Fruit fly (Drosophila melanogaster) whole organism, adult: Measurements from ENCODE around the gene Proc-R.

ENCODE experiments used
- CG11617 ChIP-seq: fragments of 200-800 bp; sonication (Bioruptor generic); optimal IDR thresholded peaks from 2 replicates; lab custom pipeline; 2017; ENCODE audit warnings: mild to moderate bottlenecking, missing biosample characterization, missing genetic modification reagents, missing genetic modification characterization
- CG12768 ChIP-seq: fragments of 200-800 bp; sonication (Bioruptor generic); optimal IDR thresholded peaks from 2 replicates; lab custom pipeline; 2017; ENCODE audit warnings: missing biosample characterization, missing genetic modification characterization, mild to moderate bottlenecking, moderate library complexity, missing genetic modification reagents
- CG14711 ChIP-seq: fragments of 200-800 bp; sonication (Bioruptor generic); optimal IDR thresholded peaks from 2 replicates; lab custom pipeline; 2018; ENCODE audit warnings: missing biosample characterization, mild to moderate bottlenecking, missing genetic modification characterization, moderate library complexity
- CG1620 ChIP-seq: fragments of 200-800 bp; sonication (Bioruptor generic); optimal IDR thresholded peaks from 2 replicates; lab custom pipeline; 2016; ENCODE audit warnings: missing biosample characterization, missing genetic modification characterization
- CG33017 ChIP-seq: fragments of 200-800 bp; sonication (Bioruptor generic); optimal IDR thresholded peaks from 2 replicates; lab custom pipeline; 2018; ENCODE audit warnings: missing biosample characterization, mild to moderate bottlenecking, missing genetic modification characterization, moderate library complexity
- CG5204 ChIP-seq: fragments of 200-800 bp; sonication (Bioruptor generic); optimal IDR thresholded peaks from 2 replicates; lab custom pipeline; 2016; ENCODE audit warnings: missing biosample characterization, missing genetic modification characterization
- CG7045 ChIP-seq: fragments of 200-800 bp; sonication (Bioruptor generic); optimal IDR thresholded peaks from 2 replicates; lab custom pipeline; 2017; ENCODE audit warnings: missing biosample characterization, mild to moderate bottlenecking, missing genetic modification characterization
- CG7101 ChIP-seq: fragments of 200-800 bp; sonication (Bioruptor generic); optimal IDR thresholded peaks from 2 replicates; lab custom pipeline; 2018; ENCODE audit warnings: missing biosample characterization, mild to moderate bottlenecking, missing genetic modification characterization, moderate library complexity
- Clk ChIP-seq: fragments of 200-800 bp; sonication (Bioruptor generic); optimal IDR thresholded peaks from 2 replicates; lab custom pipeline; 2017; ENCODE audit warnings: missing biosample characterization, missing genetic modification characterization
- Crg-1 ChIP-seq: fragments of 200-800 bp; sonication (Bioruptor generic); optimal IDR thresholded peaks from 2 replicates; lab custom pipeline; 2016; ENCODE audit warnings: missing biosample characterization, missing genetic modification characterization
- Hr96 ChIP-seq: fragments of 200-800 bp; sonication (Bioruptor generic); optimal IDR thresholded peaks from 2 replicates; lab custom pipeline; 2016; ENCODE audit warnings: missing biosample characterization, missing genetic modification characterization
- Mnt ChIP-seq: fragments of 200-800 bp; sonication (Bioruptor generic); optimal IDR thresholded peaks from 2 replicates; lab custom pipeline; 2016; ENCODE audit warnings: missing biosample characterization, mild to moderate bottlenecking, missing genetic modification characterization
- bab1 ChIP-seq: fragments of 200-800 bp; sonication (Bioruptor generic); optimal IDR thresholded peaks from 3 replicates; lab custom pipeline; 2019; ENCODE audit warnings: missing biosample characterization, mild to moderate bottlenecking, missing genetic modification characterization, moderate library complexity
- cic ChIP-seq: fragments of 200-800 bp; sonication (Bioruptor generic); optimal IDR thresholded peaks from 2 replicates; lab custom pipeline; 2017; ENCODE audit warnings: missing biosample characterization, mild to moderate bottlenecking, missing genetic modification characterization, moderate library complexity
- cnc ChIP-seq, 2 experiments: fragments of >200 bp; optimal IDR thresholded peaks; 2 replicates each; lab custom pipeline; 2017
- kay ChIP-seq: fragments of 200-800 bp; sonication (Bioruptor generic); peaks from one replicate; lab custom pipeline; 2016; ENCODE audit warnings: missing biosample characterization, missing genetic modification characterization, borderline replicate concordance
- ovo ChIP-seq: fragments of 200-800 bp; sonication (Bioruptor generic); optimal IDR thresholded peaks from 2 replicates; lab custom pipeline; 2016; ENCODE audit warnings: missing biosample characterization, missing genetic modification characterization
- pad ChIP-seq: fragments of 200-800 bp; sonication (Bioruptor generic); optimal IDR thresholded peaks from 3 replicates; lab custom pipeline; 2017; ENCODE audit warnings: missing biosample characterization, missing genetic modification characterization, mild to moderate bottlenecking, moderate library complexity, missing genetic modification reagents
- tj ChIP-seq: fragments of 200-800 bp; sonication (Bioruptor generic); optimal IDR thresholded peaks from 3 replicates; lab custom pipeline; 2017; ENCODE audit warnings: missing biosample characterization, mild to moderate bottlenecking, missing genetic modification characterization, moderate library complexity
- toe ChIP-seq: fragments of 200-800 bp; sonication (Bioruptor generic); optimal IDR thresholded peaks from 2 replicates; lab custom pipeline; 2016; ENCODE audit warnings: missing biosample characterization, missing genetic modification characterization

Gene Proc-R

DNA sequence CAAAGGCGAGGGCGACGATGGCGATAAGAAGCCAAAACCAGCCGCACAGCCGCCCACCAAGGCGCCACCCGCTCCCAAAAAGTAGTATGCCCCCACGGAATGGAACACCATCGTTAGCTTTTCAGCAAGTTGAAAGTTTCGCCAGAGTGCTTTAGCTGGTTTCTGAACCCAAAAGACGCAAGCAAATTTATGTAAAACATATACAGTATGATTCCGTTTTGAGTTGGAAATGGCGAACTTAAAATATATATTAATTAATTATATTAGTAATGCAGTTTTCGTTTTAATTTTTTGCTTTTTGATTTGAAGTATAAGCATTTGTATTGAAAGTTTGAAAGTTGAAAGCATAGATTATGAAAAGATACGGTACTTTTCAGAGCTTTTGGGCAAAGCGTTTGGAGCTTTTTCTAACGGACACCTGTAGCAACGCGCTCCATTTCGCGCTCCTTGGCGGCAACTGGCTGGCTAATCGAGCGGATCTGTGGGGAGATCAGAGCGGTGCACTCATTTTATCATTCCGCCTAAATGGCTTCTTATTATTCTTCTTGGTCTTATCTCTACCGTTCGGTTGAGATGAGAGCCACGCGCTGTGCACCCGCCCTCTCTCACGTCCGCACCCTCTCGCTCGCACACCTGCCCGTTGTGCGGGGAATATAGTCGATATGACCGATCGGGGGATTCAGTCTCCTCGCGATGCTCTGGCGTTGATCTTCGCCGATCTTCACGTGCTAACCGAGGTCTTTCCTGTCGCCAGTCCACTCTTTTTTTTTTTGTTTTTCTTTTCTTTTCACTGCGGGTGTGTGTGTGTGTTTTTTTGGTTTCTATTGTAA, at the start of gene Proc-R:
Proc-R (plus strand) TSS at position 680 of the 830 bp plus-strand sequence.
- TF ChIP-seq CG11617 (GFP tag; lab: Kevin White, UChicago), result no peak
- peak; percentile 47 for TF ChIP-seq ovo (GFP tag; lab: Kevin White, UChicago)
- peak; percentile 29 for TF ChIP-seq pad (GFP tag; lab: Kevin White, UChicago)

- no peak for TF ChIP-seq cic (GFP tag; lab: Kevin White, UChicago)
- no peak for TF ChIP-seq pad (GFP tag; lab: Kevin White, UChicago)
- TF ChIP-seq CG12768, result no peak
- TF ChIP-seq CG5204 (GFP tag; lab: Kevin White, UChicago), result no peak
- TF ChIP-seq ovo (GFP tag; lab: Kevin White, UChicago), result no peak
- no peak for TF ChIP-seq cnc (optimal IDR thresholded peaks at IDR 0.05; lab: Kevin White, UChicago)
- no peak for TF ChIP-seq toe (GFP tag; lab: Kevin White, UChicago)
- TF ChIP-seq Crg-1 (GFP tag; lab: Kevin White, UChicago), result no peak
- no peak for TF ChIP-seq CG14711
- no peak for TF ChIP-seq bab1 (GFP tag; lab: Kevin White, UChicago)
- TF ChIP-seq kay (GFP tag; lab: Kevin White, UChicago), result no peak
- no peak for TF ChIP-seq tj
- no peak for TF ChIP-seq Mnt (GFP tag; lab: Kevin White, UChicago)
- TF ChIP-seq CG33017 (tag; lab: Kevin White, UChicago), result no peak
- no peak for TF ChIP-seq CG11617 (GFP tag; lab: Kevin White, UChicago)
- TF ChIP-seq Clk (GFP tag; lab: Kevin White, UChicago), result no peak
- no peak for TF ChIP-seq CG7101 (tag; lab: Kevin White, UChicago)
Measured at dm6 chrX:4660642-4661252, 47.0 kb upstream of the Proc-R start.

DNA sequence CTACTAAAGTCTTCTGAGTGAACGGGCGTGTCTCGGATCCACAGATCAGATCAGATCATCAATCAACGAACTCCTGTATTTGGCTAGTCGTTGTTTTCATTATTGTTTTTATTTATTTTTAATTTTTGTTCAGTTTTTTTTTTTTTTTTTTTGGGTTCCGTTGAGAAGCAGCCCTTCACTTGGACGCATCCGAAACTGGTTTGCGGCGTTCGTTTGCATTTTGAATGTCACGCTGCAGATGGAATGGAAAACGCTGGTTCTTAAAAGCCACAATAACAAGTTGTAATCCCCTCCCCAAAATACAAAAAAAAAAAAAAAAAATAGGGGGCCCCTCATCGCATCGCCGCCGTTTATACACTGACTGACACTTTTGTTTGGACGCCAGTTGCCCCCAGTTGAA, 43.6 kb upstream of the Proc-R start:
- TF ChIP-seq CG11617 (GFP tag; lab: Kevin White, UChicago), result no peak
- TF ChIP-seq Crg-1 (GFP tag; lab: Kevin White, UChicago), result no peak
- no peak for TF ChIP-seq CG14711
- no peak for TF ChIP-seq tj
- TF ChIP-seq bab1 (GFP tag; lab: Kevin White, UChicago), result no peak
- no peak for TF ChIP-seq Clk (GFP tag; lab: Kevin White, UChicago)
- no peak for TF ChIP-seq CG1620 (GFP tag; lab: Kevin White, UChicago)
- TF ChIP-seq CG33017 (tag; lab: Kevin White, UChicago), result no peak
- TF ChIP-seq cnc (optimal IDR thresholded peaks at IDR 0.05; lab: Kevin White, UChicago), result no peak

DNA sequence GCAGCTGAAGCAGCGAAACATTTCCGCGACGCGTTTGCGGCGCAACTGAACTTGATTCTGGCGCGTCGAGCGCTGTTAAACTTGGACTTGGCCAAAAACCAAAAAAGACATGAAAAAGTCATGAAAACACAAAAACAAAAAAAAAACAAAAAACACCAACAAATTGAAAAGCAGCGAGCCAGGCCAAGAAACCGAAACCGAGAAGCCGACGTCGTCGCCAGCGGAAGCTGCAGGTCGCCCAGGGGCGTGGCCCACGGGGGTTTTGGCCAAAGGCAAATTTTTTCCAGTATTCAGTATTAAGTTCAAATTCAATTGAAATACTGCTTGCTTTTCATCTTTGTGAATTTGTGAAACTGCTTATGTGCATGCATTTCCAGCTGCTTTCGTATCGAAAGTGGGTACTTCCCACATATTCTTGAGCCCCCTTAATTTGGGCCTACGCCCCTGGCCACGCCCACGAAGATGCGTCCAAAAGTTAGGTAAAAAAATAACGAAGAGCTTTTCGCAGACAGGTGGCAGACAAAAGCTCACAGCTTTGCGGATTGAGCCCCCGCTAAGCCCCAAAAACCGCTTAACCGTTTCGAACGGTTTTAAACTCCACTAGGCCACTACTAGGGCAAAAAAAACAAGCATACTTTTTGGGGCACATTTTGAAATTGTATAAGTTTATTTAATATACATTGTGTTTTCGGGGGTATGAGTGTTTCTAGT, 40.9 kb upstream of the Proc-R start, which contains the start of gene CG3009:
CG3009 (minus strand) TSS at position 51 of the 711 bp plus-strand sequence.
- TF ChIP-seq CG5204 (GFP tag; lab: Kevin White, UChicago), result peak; percentile 86
- peak; percentile 19 for TF ChIP-seq cic (GFP tag; lab: Kevin White, UChicago)
- TF ChIP-seq CG7045 (GFP tag; lab: Kevin White, UChicago), result peak; percentile 91
- TF ChIP-seq CG33017 (tag; lab: Kevin White, UChicago), result peak; percentile 83
- peak; percentile 86 for TF ChIP-seq ovo (GFP tag; lab: Kevin White, UChicago)
- TF ChIP-seq bab1 (GFP tag; lab: Kevin White, UChicago), result peak; percentile 95
- TF ChIP-seq CG11617 (GFP tag; lab: Kevin White, UChicago), result peak; percentile 90
- TF ChIP-seq Clk (GFP tag; lab: Kevin White, UChicago), result peak; percentile 86
- peak; percentile 79 for TF ChIP-seq toe (GFP tag; lab: Kevin White, UChicago)
- TF ChIP-seq pad (GFP tag; lab: Kevin White, UChicago), result peak; percentile 80
- TF ChIP-seq Crg-1 (GFP tag; lab: Kevin White, UChicago), result peak; percentile 78
- TF ChIP-seq CG7101 (tag; lab: Kevin White, UChicago), result peak; percentile 92
- no peak for TF ChIP-seq cnc (optimal IDR thresholded peaks at IDR 0.05; lab: Kevin White, UChicago)
- TF ChIP-seq Mnt (GFP tag; lab: Kevin White, UChicago), result peak; percentile 89
- TF ChIP-seq tj, result peak; percentile 77
- peak; percentile 93 for TF ChIP-seq CG12768
- TF ChIP-seq CG14711, result peak; percentile 86
- TF ChIP-seq kay (GFP tag; lab: Kevin White, UChicago), result peak; percentile 60
- peak; percentile 87 for TF ChIP-seq CG1620 (GFP tag; lab: Kevin White, UChicago)
- peak; percentile 96 for TF ChIP-seq Hr96 (GFP tag; lab: Kevin White, UChicago)

dm6 chrX:4669438-4669837, 38.3 kb upstream of the Proc-R start:
- TF ChIP-seq Crg-1 (GFP tag; lab: Kevin White, UChicago) (no peak), kay (GFP tag; lab: Kevin White, UChicago) (no peak), bab1 (GFP tag; lab: Kevin White, UChicago) (no peak), CG11617 (GFP tag; lab: Kevin White, UChicago) (no peak), toe (GFP tag; lab: Kevin White, UChicago) (no peak), tj (no peak), cnc (optimal IDR thresholded peaks at IDR 0.05; lab: Kevin White, UChicago) (no peak), CG7101 (tag; lab: Kevin White, UChicago) (no peak), ovo (GFP tag; lab: Kevin White, UChicago) (no peak), pad (GFP tag; lab: Kevin White, UChicago) (no peak), CG7045 (GFP tag; lab: Kevin White, UChicago) (no peak), Mnt (GFP tag; lab: Kevin White, UChicago) (no peak), Hr96 (GFP tag; lab: Kevin White, UChicago) (no peak), CG12768 (no peak), CG1620 (GFP tag; lab: Kevin White, UChicago) (no peak), cic (GFP tag; lab: Kevin White, UChicago) (no peak), CG33017 (tag; lab: Kevin White, UChicago) (no peak), CG5204 (GFP tag; lab: Kevin White, UChicago) (no peak), Clk (GFP tag; lab: Kevin White, UChicago) (no peak), CG14711 (no peak)
